Fruit fly (Drosophila melanogaster): ENCODE data around the gene CG5011.

The CG5011 gene

DNA sequence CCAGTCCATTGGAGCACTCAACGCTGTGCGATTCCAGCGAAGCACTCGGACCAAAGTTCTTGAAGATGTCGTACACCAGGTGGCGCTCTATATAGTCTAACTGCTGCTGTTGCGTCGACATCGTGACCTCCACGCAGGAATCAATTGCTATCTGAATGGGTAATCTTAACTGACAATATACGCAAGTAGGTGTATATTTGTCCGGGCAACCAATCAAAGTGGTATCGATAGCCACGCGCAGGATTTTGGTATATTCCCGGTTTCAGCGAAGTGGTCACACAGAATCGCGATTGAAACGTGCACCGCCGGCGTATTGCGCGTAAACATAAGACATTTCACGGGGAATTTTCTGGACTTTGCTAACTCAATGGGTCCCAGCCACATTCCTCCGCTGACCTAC is 16.7 kb upstream of the CG5011 start, which contains the start of the genes CG5126 and Tgt (continued):
- TF ChIP-seq Lhr (GFP tag; optimal IDR thresholded peaks at IDR 0.05) (no peak), hbn (GFP tag; IDR thresholded peaks at IDR 0.05; ENCODE audit: partially characterized antibody) (peak; percentile 34; the same call in 1 of the 2 replicates), CG7556 (GFP tag; optimal IDR thresholded peaks at IDR 0.05) (no peak), CG15514 (GFP tag; optimal IDR thresholded peaks at IDR 0.05) (peak; percentile 79), CG14710 (tag; optimal IDR thresholded peaks at IDR 0.05) (peak; percentile 8), CG2129 (GFP tag; IDR thresholded peaks at IDR 0.05; ENCODE audit: partially characterized antibody) (no peak), CG9727 (GFP tag; optimal IDR thresholded peaks at IDR 0.05) (no peak), CG12219 (GFP tag; optimal IDR thresholded peaks at IDR 0.05) (no peak), Dip3 (GFP tag; optimal IDR thresholded peaks at IDR 0.05) (no peak), pfk (GFP tag; optimal IDR thresholded peaks at IDR 0.05) (no peak), CG17829 (tag; optimal IDR thresholded peaks at IDR 0.05) (no peak), CG31388 (GFP tag; optimal IDR thresholded peaks at IDR 0.05) (no peak), Optix (GFP tag; IDR thresholded peaks at IDR 0.05) (no peak), jing (GFP tag; optimal IDR thresholded peaks at IDR 0.05) (no peak), CG16813 (GFP tag; IDR thresholded peaks at IDR 0.05; ENCODE audit: partially characterized antibody) (peak; percentile 33; the same call in 2 of the 3 replicates), pnt (GFP tag; optimal IDR thresholded peaks at IDR 0.05) (no peak), bsh (GFP tag; optimal IDR thresholded peaks at IDR 0.05) (no peak), HmgZ (tag; optimal IDR thresholded peaks at IDR 0.05) (peak; percentile 26), esg (GFP tag; conservative IDR thresholded peaks at IDR 0.05) (no peak), CG43689 (GFP tag; IDR thresholded peaks at IDR 0.05) (no peak), CG3065 (GFP tag; optimal IDR thresholded peaks at IDR 0.05) (no peak), CG2712 (tag; optimal IDR thresholded peaks at IDR 0.05) (no peak), CG18599 (GFP tag; optimal IDR thresholded peaks at IDR 0.05) (no peak), ato (GFP tag; IDR thresholded peaks at IDR 0.05; ENCODE audit: partially characterized antibody) (peak; percentile 5; the same call in 1 of the 2 replicates), klu (GFP tag; IDR thresholded peaks at IDR 0.05) (no peak), tap (tag; optimal IDR thresholded peaks at IDR 0.05) (no peak), nerfin-1 (tag; optimal IDR thresholded peaks at IDR 0.05) (no peak), CG17802 (tag; optimal IDR thresholded peaks at IDR 0.05) (no peak), Ssrp (tag; optimal IDR thresholded peaks at IDR 0.05) (no peak), CG14667 (GFP tag; IDR thresholded peaks at IDR 0.05) (no peak), onecut (GFP tag; IDR thresholded peaks at IDR 0.05) (no peak), CG31224 (GFP tag; IDR thresholded peaks at IDR 0.05) (no peak), bbx (GFP tag; IDR thresholded peaks at IDR 0.05; ENCODE audit: partially characterized antibody) (peak; percentile 55; the same call in 1 of the 2 replicates), CG17328 (GFP tag; IDR thresholded peaks at IDR 0.05) (no peak), Dek (tag; optimal IDR thresholded peaks at IDR 0.05) (no peak), CG11695 (GFP tag; IDR thresholded peaks at IDR 0.05) (no peak), Bteb2 (GFP tag; optimal IDR thresholded peaks at IDR 0.05) (no peak), CG15601 (tag; optimal IDR thresholded peaks at IDR 0.05) (no peak), Adf1 (GFP tag; IDR thresholded peaks at IDR 0.05) (no peak), inv (GFP tag; IDR thresholded peaks at IDR 0.05; ENCODE audit: partially characterized antibody) (peak; percentile 45), CG8388 (GFP tag; optimal IDR thresholded peaks at IDR 0.05) (no peak), CG14050 (GFP tag; IDR thresholded peaks at IDR 0.05) (no peak), vfl (GFP tag; optimal IDR thresholded peaks at IDR 0.05) (no peak), h (optimal IDR thresholded peaks at IDR 0.05) (no peak), dimm (GFP tag; IDR thresholded peaks at IDR 0.05) (no peak), Meics (GFP tag; optimal IDR thresholded peaks at IDR 0.05) (no peak), zen2 (GFP tag; IDR thresholded peaks at IDR 0.05; ENCODE audit: partially characterized antibody) (0 out of 3 replicates have a peak, but pooled peaks have one; percentile 20), twi (tag; optimal IDR thresholded peaks at IDR 0.05) (no peak), ham (GFP tag; IDR thresholded peaks at IDR 0.05) (no peak), CTCF (GFP tag; optimal IDR thresholded peaks at IDR 0.05) (peak; percentile 86), CG10543 (GFP tag; optimal IDR thresholded peaks at IDR 0.05) (no peak)

Data from whole organism, embryonic.